Worm (Caenorhabditis elegans) whole organism, young adult: ENCODE results near the gene nspg-5.

Source experiments
- B0019.2 ChIP-seq: fragments of 200-800 bp; sonication (Bioruptor generic); conservative IDR thresholded peaks from 2 replicates; pipeline ENCODE4 v1.3.6; 2022; ENCODE audit warnings: missing genetic modification reagents, missing genetic modification characterization, missing compliant biosample characterization
- C06A6.2 ChIP-seq: fragments of 200-800 bp; sonication (Bioruptor generic); conservative IDR thresholded peaks from 2 replicates; pipeline ENCODE4 v1.3.6; 2022; ENCODE audit warnings: missing genetic modification characterization, missing compliant biosample characterization
- Y53F4B.3 ChIP-seq: fragments of 200-800 bp; sonication (Bioruptor generic); IDR thresholded peaks from 2 replicates; pipeline ENCODE4 v1.3.6; 2022; ENCODE audit warnings: missing genetic modification reagents, missing genetic modification characterization, missing compliant biosample characterization
- Y53G8AR.9 ChIP-seq: fragments of 200-800 bp; sonication (Bioruptor generic); conservative IDR thresholded peaks from 2 replicates; pipeline ENCODE4 v1.3.6; 2022; ENCODE audit warnings: missing genetic modification reagents, missing genetic modification characterization, missing compliant biosample characterization
- Y56A3A.18 ChIP-seq: fragments of 200-800 bp; sonication (Bioruptor generic); IDR thresholded peaks from 2 replicates; pipeline ENCODE4 v1.3.6; 2022; ENCODE audit warnings: missing genetic modification reagents, missing genetic modification characterization, missing compliant biosample characterization
- akir-1 ChIP-seq: fragments of 200-800 bp; sonication (Bioruptor generic); optimal IDR thresholded peaks from 2 replicates; lab custom pipeline; 2018; ENCODE audit warnings: mild to moderate bottlenecking, missing genetic modification characterization, moderate library complexity, missing compliant biosample characterization
- aptf-2 ChIP-seq: fragments of 200-800 bp; sonication (Bioruptor generic); conservative IDR thresholded peaks from 2 replicates; pipeline ENCODE4 v1.3.6; 2022; ENCODE audit warnings: missing genetic modification reagents, missing genetic modification characterization, missing compliant biosample characterization
- atf-7 ChIP-seq: sonication (generic microtip); optimal IDR thresholded peaks from 2 replicates; lab custom pipeline; 2017; ENCODE audit warnings: mild to moderate bottlenecking, missing genetic modification characterization, missing compliant biosample characterization
- cebp-1 ChIP-seq, 2 experiments: fragments of 200-800 bp in 1 of 2; sonication (Bioruptor generic) in 1 of 2; sonication (generic microtip) in 1 of 2; IDR thresholded peaks in 1 of 2; optimal IDR thresholded peaks in 1 of 2; 2 replicates each; pipeline versions ENCODE4 v1.3.6 to Lab custom; 2017 to 2022; ENCODE audit warnings: missing compliant biosample characterization in 2 of 2, missing genetic modification characterization in 2 of 2, mild to moderate bottlenecking in 1 of 2, missing genetic modification reagents in 1 of 2, moderate library complexity in 1 of 2
- ceh-27 ChIP-seq: fragments of 200-800 bp; sonication (Bioruptor generic); optimal IDR thresholded peaks from 2 replicates; lab custom pipeline; 2018; ENCODE audit warnings: mild to moderate bottlenecking, missing genetic modification characterization, moderate library complexity, missing compliant biosample characterization
- ceh-91 ChIP-seq: fragments of 200-800 bp; sonication (Bioruptor generic); IDR thresholded peaks from 2 replicates; pipeline ENCODE4 v1.3.6; 2022; ENCODE audit warnings: missing genetic modification reagents, missing genetic modification characterization, missing compliant biosample characterization
- dpff-1 ChIP-seq: sonication (generic microtip); optimal IDR thresholded peaks from 2 replicates; lab custom pipeline; 2017; ENCODE audit warnings: mild to moderate bottlenecking, missing genetic modification characterization, missing compliant biosample characterization
- dpl-1 ChIP-seq: fragments of 150-350 bp; optimal IDR thresholded peaks from 2 replicates; lab custom pipeline; 2014; ENCODE audit warnings: missing biosample characterization, missing genetic modification reagents, missing genetic modification characterization
- egl-44 ChIP-seq: fragments of 200-800 bp; sonication (Bioruptor generic); IDR thresholded peaks from 2 replicates; pipeline ENCODE4 v1.3.6; 2022; ENCODE audit warnings: missing genetic modification reagents, missing genetic modification characterization, missing compliant biosample characterization
- egrh-3 ChIP-seq: fragments of 200-800 bp; sonication (Bioruptor generic); IDR thresholded peaks from 2 replicates; pipeline ENCODE4 v1.3.6; 2022; ENCODE audit warnings: missing genetic modification reagents, missing genetic modification characterization, missing compliant biosample characterization
- fkh-3 ChIP-seq: sonication (generic microtip); optimal IDR thresholded peaks from 2 replicates; lab custom pipeline; 2016; ENCODE audit warnings: mild to moderate bottlenecking, missing genetic modification characterization, missing compliant biosample characterization
- him-1 ChIP-seq: sonication (generic microtip); optimal IDR thresholded peaks from 2 replicates; lab custom pipeline; 2016; ENCODE audit warnings: missing genotype, missing genetic modification reagents, missing genetic modification characterization, missing compliant biosample characterization
- hlh-26 ChIP-seq: fragments of 200-800 bp; sonication (Bioruptor generic); conservative IDR thresholded peaks from 2 replicates; pipeline ENCODE4 v1.3.6; 2022; ENCODE audit warnings: missing genetic modification reagents, missing genetic modification characterization, missing compliant biosample characterization
- hsf-1 ChIP-seq: fragments of 200-800 bp; sonication (Bioruptor generic); IDR thresholded peaks from 2 replicates; pipeline ENCODE4 v1.3.6; 2022; ENCODE audit warnings: missing genetic modification reagents, missing genetic modification characterization, missing compliant biosample characterization
- lag-1 ChIP-seq: fragments of 200-800 bp; sonication (Bioruptor generic); IDR thresholded peaks from 2 replicates; pipeline ENCODE4 v1.3.6; 2022; ENCODE audit warnings: missing genetic modification reagents, missing genetic modification characterization, missing compliant biosample characterization
- let-607 ChIP-seq, 2 experiments: fragments of 200-800 bp in 1 of 2; sonication (Bioruptor generic) in 1 of 2; sonication (generic microtip) in 1 of 2; optimal IDR thresholded peaks; 2 replicates each; lab custom pipeline; 2016 to 2018; ENCODE audit warnings: mild to moderate bottlenecking in 2 of 2, missing compliant biosample characterization in 2 of 2, missing genetic modification characterization in 2 of 2, moderate library complexity in 2 of 2, missing genotype in 1 of 2
- lin-35 ChIP-seq, 3 experiments: fragments of 150-350 bp in 2 of 3; sonication (generic microtip) in 1 of 3; optimal IDR thresholded peaks; 2 replicates each; lab custom pipeline; 2014 to 2018; ENCODE audit warnings: missing biosample characterization in 3 of 3, missing genetic modification characterization in 3 of 3, missing genetic modification reagents in 3 of 3
- lir-1 ChIP-seq: fragments of 200-800 bp; sonication (Bioruptor generic); conservative IDR thresholded peaks from 2 replicates; pipeline ENCODE4 v1.3.6; 2022; ENCODE audit warnings: missing genetic modification reagents, missing genetic modification characterization, missing compliant biosample characterization
- lsl-1 ChIP-seq: fragments of 200-800 bp; sonication (Bioruptor generic); optimal IDR thresholded peaks from 2 replicates; lab custom pipeline; 2018; ENCODE audit warnings: mild to moderate bottlenecking, missing genetic modification characterization, moderate library complexity, missing compliant biosample characterization
- lsy-27 ChIP-seq: sonication (generic microtip); optimal IDR thresholded peaks from 2 replicates; lab custom pipeline; 2017; ENCODE audit warnings: missing genetic modification characterization, mild to moderate bottlenecking, missing compliant biosample characterization, antibody characterized with exemption, missing genotype, borderline replicate concordance; ENCODE audit not compliant: insufficient read depth
- madf-6 ChIP-seq: fragments of 200-800 bp; sonication (Bioruptor generic); IDR thresholded peaks from 2 replicates; pipeline ENCODE4 v1.3.6; 2022; ENCODE audit warnings: missing genetic modification reagents, missing genetic modification characterization, missing compliant biosample characterization
- nfya-1 ChIP-seq: sonication (generic microtip); optimal IDR thresholded peaks from 2 replicates; lab custom pipeline; 2017; ENCODE audit warnings: antibody characterized with exemption, missing compliant biosample characterization, missing genetic modification characterization, borderline replicate concordance; ENCODE audit not compliant: insufficient read depth
- nhr-120 ChIP-seq: fragments of 200-800 bp; sonication (Bioruptor generic); IDR thresholded peaks from 2 replicates; pipeline ENCODE4 v1.3.6; 2022; ENCODE audit warnings: missing genetic modification characterization, missing compliant biosample characterization
- nhr-27 ChIP-seq: fragments of 200-800 bp; sonication (Bioruptor generic); optimal IDR thresholded peaks from 2 replicates; lab custom pipeline; 2018; ENCODE audit warnings: mild to moderate bottlenecking, missing genetic modification characterization, moderate library complexity, missing compliant biosample characterization
- nhr-90 ChIP-seq: sonication (generic microtip); optimal IDR thresholded peaks from 2 replicates; lab custom pipeline; 2016; ENCODE audit warnings: missing genotype, mild to moderate bottlenecking, missing genetic modification characterization, missing compliant biosample characterization
- pha-4 ChIP-seq: fragments of 150-350 bp; sonication (generic microtip); optimal IDR thresholded peaks from 2 replicates; lab custom pipeline; 2014; ENCODE audit warnings: missing biosample characterization, missing genetic modification reagents, missing genetic modification characterization
- rec-8 ChIP-seq, 2 experiments: sonication (generic microtip); optimal IDR thresholded peaks; 2 replicates each; lab custom pipeline; 2016; ENCODE audit warnings: mild to moderate bottlenecking in 2 of 2, missing genetic modification characterization in 2 of 2, missing genetic modification reagents in 2 of 2, missing genotype in 2 of 2, missing biosample characterization in 1 of 2, missing compliant biosample characterization in 1 of 2, moderate library complexity in 1 of 2
- sea-2 ChIP-seq: fragments of 200-800 bp; sonication (Bioruptor generic); IDR thresholded peaks from 2 replicates; pipeline ENCODE4 v1.3.6; 2022; ENCODE audit warnings: missing genetic modification characterization, missing compliant biosample characterization
- sptf-2 ChIP-seq: fragments of 200-800 bp; sonication (Bioruptor generic); optimal IDR thresholded peaks from 2 replicates; lab custom pipeline; 2018; ENCODE audit warnings: mild to moderate bottlenecking, missing genetic modification characterization, missing compliant biosample characterization
- zfh-2 ChIP-seq: fragments of 200-800 bp; sonication (Bioruptor generic); conservative IDR thresholded peaks from 2 replicates; pipeline ENCODE4 v1.3.6; 2022; ENCODE audit warnings: missing genetic modification reagents, missing genetic modification characterization, missing compliant biosample characterization
- ztf-25 ChIP-seq: fragments of 200-800 bp; sonication (Bioruptor generic); IDR thresholded peaks from 2 replicates; pipeline ENCODE4 v1.3.6; 2022; ENCODE audit warnings: missing genetic modification reagents, missing genetic modification characterization, missing compliant biosample characterization
- ztf-28 ChIP-seq: fragments of 200-800 bp; sonication (Bioruptor generic); IDR thresholded peaks from 2 replicates; pipeline ENCODE4 v1.3.6; 2022; ENCODE audit warnings: missing genetic modification reagents, missing genetic modification characterization, missing compliant biosample characterization
- ztf-6 ChIP-seq: fragments of 200-800 bp; sonication (Bioruptor generic); IDR thresholded peaks from 2 replicates; pipeline ENCODE4 v1.3.6; 2022; ENCODE audit warnings: missing genetic modification reagents, missing genetic modification characterization, missing compliant biosample characterization

The nspg-5 gene

ce11 chrX:2981715-2982114 is at the start of gene nspg-5:
nspg-5 (plus strand) TSS chrX:2982015.
- TF ChIP-seq nfya-1 (no peak), Y56A3A.18 (GFP tag; lab: Robert Waterston, UW) (no peak), lsl-1 (GFP tag; lab: Kevin White, UChicago) (no peak), zfh-2 (no peak), Y53F4B.3 (GFP tag; lab: Robert Waterston, UW) (no peak), rec-8 (tag; optimal IDR thresholded peaks at IDR 0.05; lab: Kevin White, UChicago) (no peak), C06A6.2 (GFP tag; lab: Robert Waterston, UW) (no peak), ztf-6 (GFP tag; lab: Robert Waterston, UW) (no peak)
- TF ChIP-seq, all 124 proteins: peak for 0

ce11 chrX:2933061-2933460 is 48.8 kb upstream of the nspg-5 start, which contains the start of gene fard-1:
fard-1 (plus strand) TSS chrX:2933361.
- TF ChIP-seq ceh-91 (no peak), Y53G8AR.9 (GFP tag; lab: Robert Waterston, UW) (no peak), let-607 (tag; optimal IDR thresholded peaks at IDR 0.05; lab: Kevin White, UChicago) (no peak), nhr-27 (tag; lab: Kevin White, UChicago) (no peak), nhr-120 (GFP tag; lab: Robert Waterston, UW) (no peak), nfya-1 (no peak), pha-4 (tag; lab: Kevin White, UChicago) (no peak), sptf-2 (GFP tag; lab: Kevin White, UChicago) (no peak), him-1 (tag; lab: Kevin White, UChicago) (no peak), dpff-1 (tag; lab: Kevin White, UChicago) (no peak), aptf-2 (GFP tag; lab: Robert Waterston, UW) (no peak), fkh-3 (no peak)

- TF ChIP-seq cebp-1 (GFP tag; IDR thresholded peaks at IDR 0.05; lab: Robert Waterston, UW) (no peak), cebp-1 (tag; optimal IDR thresholded peaks at IDR 0.05; lab: Kevin White, UChicago) (peak; percentile 8), sea-2 (GFP tag; lab: Robert Waterston, UW) (no peak)
These were observed 42.7 kb upstream of the nspg-5 start for ce11 chrX:2939085-2939484.

ce11 chrX:2939526-2939925 is 42.3 kb upstream of the nspg-5 start:
- no peak for TF ChIP-seq egl-44 (GFP tag; lab: Robert Waterston, UW)
- no peak for TF ChIP-seq Y53G8AR.9 (GFP tag; lab: Robert Waterston, UW)
- no peak for TF ChIP-seq lir-1 (GFP tag; lab: Robert Waterston, UW)
- TF ChIP-seq B0019.2 (GFP tag; lab: Robert Waterston, UW) = no peak
- no peak for TF ChIP-seq dpl-1 (GFP tag; lab: Kevin White, UChicago)

DNA sequence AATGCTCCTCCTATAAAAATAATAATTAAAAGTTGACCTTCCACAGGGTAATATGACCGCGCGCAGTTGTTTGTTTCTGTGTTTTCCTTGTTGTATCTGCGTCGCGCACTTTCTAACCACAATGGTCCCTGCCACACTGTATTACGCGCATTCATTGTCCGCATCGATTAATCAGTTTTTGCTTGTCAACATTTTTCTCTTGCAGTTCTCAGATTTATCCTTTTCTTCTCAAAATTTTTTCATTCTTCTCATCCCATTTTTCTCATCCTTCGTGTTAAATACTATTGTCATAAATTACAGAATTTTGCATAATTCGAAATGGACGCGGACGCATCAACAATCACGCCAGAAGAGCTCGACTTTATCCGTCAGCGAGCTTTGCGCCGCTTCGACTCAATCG is 41.2 kb upstream of the nspg-5 start, which contains the start of gene pfk-1.1:
TSS of gene pfk-1.1 (plus strand) at position 301 of the 400 bp plus-strand sequence.
- no peak for TF ChIP-seq lag-1
- TF ChIP-seq ztf-6 (GFP tag; lab: Robert Waterston, UW) = no peak
- TF ChIP-seq, all 124 proteins: peak for 0

ce11 chrX:2942327-2942726 is 39.5 kb upstream of the nspg-5 start:
- TF ChIP-seq egrh-3 (GFP tag; lab: Robert Waterston, UW) = peak; percentile 30; the same call in 1 of the 2 replicates
- TF ChIP-seq C06A6.2 (GFP tag; lab: Robert Waterston, UW) = 0 out of 2 replicates have a peak, but pooled peaks have one; percentile 14
- TF ChIP-seq dpl-1 (GFP tag; lab: Kevin White, UChicago) = no peak
- no peak for TF ChIP-seq ceh-27 (GFP tag; lab: Kevin White, UChicago)
- no peak for TF ChIP-seq madf-6 (GFP tag; lab: Robert Waterston, UW)
- no peak for TF ChIP-seq ztf-25 (GFP tag; lab: Robert Waterston, UW)
- no peak for TF ChIP-seq atf-7
- TF ChIP-seq sptf-2 (GFP tag; lab: Kevin White, UChicago) = no peak
- TF ChIP-seq Y53F4B.3 (GFP tag; lab: Robert Waterston, UW) = no peak
- TF ChIP-seq akir-1 = no peak
- no peak for TF ChIP-seq nhr-90 (tag; lab: Kevin White, UChicago)
- no peak for TF ChIP-seq hlh-26 (GFP tag; lab: Robert Waterston, UW)
- TF ChIP-seq lsy-27 (tag; lab: Kevin White, UChicago) = no peak
- TF ChIP-seq hsf-1 (GFP tag; lab: Robert Waterston, UW) = no peak
- TF ChIP-seq lin-35 (GFP tag; optimal IDR thresholded peaks at IDR 0.05; lab: Kevin White, UChicago) = no peak
- no peak for TF ChIP-seq ztf-28 (GFP tag; lab: Robert Waterston, UW)
